Worm (Caenorhabditis elegans) whole organism, L3 larva: Measurements from ENCODE around the gene K07C11.8.
A peak's percentile ranks its signal among the peaks of the same experiment; 100 is the strongest.

Source experiments
- R02D3.7 ChIP-seq: fragments of 150-350 bp; optimal IDR thresholded peaks from 2 replicates; lab custom pipeline; 2014; ENCODE audit warnings: missing biosample characterization, missing genetic modification characterization
- ZK546.5 ChIP-seq: sonication (generic microtip); optimal IDR thresholded peaks from 2 replicates; lab custom pipeline; 2017; ENCODE audit warnings: missing biosample characterization, missing genetic modification characterization
- aly-2 ChIP-seq: fragments of 150-350 bp; optimal IDR thresholded peaks from 2 replicates; lab custom pipeline; 2014; ENCODE audit warnings: missing biosample characterization, missing genetic modification characterization
- ceh-16 ChIP-seq: sonication (generic microtip); optimal IDR thresholded peaks from 2 replicates; lab custom pipeline; 2017; ENCODE audit warnings: missing biosample characterization, missing genetic modification characterization
- ceh-28 ChIP-seq: fragments of 150-350 bp; optimal IDR thresholded peaks from 2 replicates; lab custom pipeline; 2014; ENCODE audit warnings: missing biosample characterization, missing genetic modification reagents, missing genetic modification characterization
- ceh-9 ChIP-seq: sonication (generic microtip); optimal IDR thresholded peaks from 2 replicates; lab custom pipeline; 2018; ENCODE audit warnings: missing biosample characterization, missing genetic modification characterization
- daf-12 ChIP-seq: fragments of 150-350 bp; optimal IDR thresholded peaks from 2 replicates; lab custom pipeline; 2014; ENCODE audit warnings: missing biosample characterization, missing genetic modification reagents, missing genetic modification characterization
- egl-27 ChIP-seq: sonication (generic microtip); optimal IDR thresholded peaks from 4 replicates; lab custom pipeline; 2017; ENCODE audit warnings: missing biosample characterization, missing genetic modification reagents, missing genetic modification characterization
- egl-5 ChIP-seq: fragments of 150-350 bp; optimal IDR thresholded peaks from 2 replicates; lab custom pipeline; 2017; ENCODE audit warnings: missing biosample characterization, missing genetic modification reagents, missing genetic modification characterization, inconsistent platforms
- elt-1 ChIP-seq: fragments of 150-350 bp; optimal IDR thresholded peaks from 2 replicates; lab custom pipeline; 2014; ENCODE audit warnings: missing biosample characterization, missing genetic modification characterization
- elt-2 ChIP-seq: sonication (generic microtip); optimal IDR thresholded peaks from 2 replicates; lab custom pipeline; 2016; ENCODE audit warnings: missing genetic modification reagents, mild to moderate bottlenecking, missing genetic modification characterization, missing compliant biosample characterization
- elt-3 ChIP-seq, 3 experiments: fragments of 150-350 bp in 1 of 3; sonication (generic microtip) in 2 of 3; optimal IDR thresholded peaks; 2 replicates in 2 of 3; 4 replicates in 1 of 3; lab custom pipeline; 2014 to 2017; ENCODE audit warnings: missing biosample characterization in 3 of 3, missing genetic modification characterization in 3 of 3
- eor-1 ChIP-seq, 2 experiments: fragments of 150-350 bp; optimal IDR thresholded peaks; 2 replicates each; lab custom pipeline; 2014 to 2018; ENCODE audit warnings: missing biosample characterization in 2 of 2, missing genetic modification characterization in 2 of 2
- fkh-10 ChIP-seq: sonication (generic microtip); optimal IDR thresholded peaks from 2 replicates; lab custom pipeline; 2017; ENCODE audit warnings: missing biosample characterization, missing genetic modification reagents, missing genetic modification characterization
- fkh-2 ChIP-seq: fragments of 150-350 bp; optimal IDR thresholded peaks from 2 replicates; lab custom pipeline; 2014; ENCODE audit warnings: missing biosample characterization, missing genetic modification reagents, missing genetic modification characterization
- fos-1 ChIP-seq: fragments of 150-350 bp; optimal IDR thresholded peaks from 2 replicates; lab custom pipeline; 2014; ENCODE audit warnings: missing biosample characterization, missing genetic modification characterization
- hmg-11 ChIP-seq: sonication (generic microtip); optimal IDR thresholded peaks from 2 replicates; lab custom pipeline; 2016; ENCODE audit warnings: missing genetic modification characterization, missing compliant biosample characterization
- jun-1 ChIP-seq: fragments of 150-350 bp; optimal IDR thresholded peaks from 2 replicates; lab custom pipeline; 2014; ENCODE audit warnings: missing biosample characterization, missing genetic modification reagents, missing genetic modification characterization
- lin-15B ChIP-seq: fragments of 150-350 bp; optimal IDR thresholded peaks from 2 replicates; lab custom pipeline; 2014; ENCODE audit warnings: missing biosample characterization, missing genetic modification characterization
- lin-39 ChIP-seq: fragments of 150-350 bp; optimal IDR thresholded peaks from 2 replicates; lab custom pipeline; 2018; ENCODE audit warnings: missing biosample characterization, missing genetic modification reagents, missing genetic modification characterization
- lsy-12 ChIP-seq: sonication (generic microtip); optimal IDR thresholded peaks from 2 replicates; lab custom pipeline; 2016; ENCODE audit warnings: mild to moderate bottlenecking, missing genetic modification characterization, missing compliant biosample characterization
- mdl-1 ChIP-seq: fragments of 150-350 bp; optimal IDR thresholded peaks from 2 replicates; lab custom pipeline; 2014; ENCODE audit warnings: missing biosample characterization, missing genetic modification characterization
- nfya-1 ChIP-seq: sonication (generic microtip); optimal IDR thresholded peaks from 2 replicates; lab custom pipeline; 2017; ENCODE audit warnings: missing genetic modification characterization, mild to moderate bottlenecking, missing compliant biosample characterization, antibody characterized with exemption, moderate library complexity; ENCODE audit not compliant: insufficient read depth
- nhr-11 ChIP-seq: fragments of 150-350 bp; optimal IDR thresholded peaks from 2 replicates; lab custom pipeline; 2014; ENCODE audit warnings: missing biosample characterization, missing genetic modification characterization
- nhr-12 ChIP-seq: fragments of 150-350 bp; optimal IDR thresholded peaks from 2 replicates; lab custom pipeline; 2014; ENCODE audit warnings: missing biosample characterization, missing genetic modification characterization
- nhr-23 ChIP-seq: fragments of 150-350 bp; optimal IDR thresholded peaks from 2 replicates; lab custom pipeline; 2014; ENCODE audit warnings: missing biosample characterization, missing genetic modification reagents, missing genetic modification characterization
- nhr-237 ChIP-seq: fragments of 150-350 bp; optimal IDR thresholded peaks from 2 replicates; lab custom pipeline; 2014; ENCODE audit warnings: missing biosample characterization, missing genetic modification characterization
- nhr-25 ChIP-seq: sonication (generic microtip); optimal IDR thresholded peaks from 2 replicates; lab custom pipeline; 2017; ENCODE audit warnings: missing biosample characterization, missing genetic modification characterization
- nhr-28 ChIP-seq: fragments of 150-350 bp; optimal IDR thresholded peaks from 2 replicates; lab custom pipeline; 2014; ENCODE audit warnings: missing biosample characterization, missing genetic modification characterization
- nhr-43 ChIP-seq: sonication (generic microtip); optimal IDR thresholded peaks from 2 replicates; lab custom pipeline; 2016; ENCODE audit warnings: mild to moderate bottlenecking, missing genetic modification characterization, missing compliant biosample characterization; ENCODE audit not compliant: poor library complexity, severe bottlenecking
- nhr-67 ChIP-seq: fragments of 150-350 bp; optimal IDR thresholded peaks from 2 replicates; lab custom pipeline; 2014; ENCODE audit warnings: missing biosample characterization, missing genetic modification characterization
- nhr-76 ChIP-seq: fragments of 150-350 bp; sonication (generic microtip); optimal IDR thresholded peaks from 5 replicates; lab custom pipeline; 2014; ENCODE audit warnings: missing biosample characterization, missing genetic modification characterization
- nhr-77 ChIP-seq: fragments of 150-350 bp; optimal IDR thresholded peaks from 2 replicates; lab custom pipeline; 2014; ENCODE audit warnings: missing biosample characterization, missing genetic modification characterization
- pha-4 ChIP-seq: fragments of 150-350 bp; optimal IDR thresholded peaks from 2 replicates; lab custom pipeline; 2014; ENCODE audit warnings: missing biosample characterization, missing genetic modification reagents, missing genetic modification characterization
- pqm-1 ChIP-seq: fragments of 150-350 bp; optimal IDR thresholded peaks from 2 replicates; lab custom pipeline; 2017; ENCODE audit warnings: missing biosample characterization, missing genetic modification characterization, inconsistent platforms
- sea-2 ChIP-seq: fragments of 150-350 bp; sonication (generic microtip); optimal IDR thresholded peaks from 4 replicates; lab custom pipeline; 2014; ENCODE audit warnings: missing biosample characterization, missing genetic modification reagents, missing genetic modification characterization
- skn-1 ChIP-seq: fragments of 150-350 bp; optimal IDR thresholded peaks from 2 replicates; lab custom pipeline; 2014; ENCODE audit warnings: missing biosample characterization, missing genetic modification characterization
- snpc-4 ChIP-seq: fragments of 150-350 bp; optimal IDR thresholded peaks from 2 replicates; lab custom pipeline; 2014; ENCODE audit warnings: missing biosample characterization, missing genetic modification characterization
- unc-39 ChIP-seq: sonication (generic microtip); optimal IDR thresholded peaks from 4 replicates; lab custom pipeline; 2017; ENCODE audit warnings: missing biosample characterization, missing genetic modification characterization
- unc-62 ChIP-seq: fragments of 150-350 bp; sonication (generic microtip); optimal IDR thresholded peaks from 4 replicates; lab custom pipeline; 2014; ENCODE audit warnings: missing biosample characterization, missing genetic modification reagents, missing genetic modification characterization
- zag-1 ChIP-seq: fragments of 150-350 bp; optimal IDR thresholded peaks from 2 replicates; lab custom pipeline; 2014; ENCODE audit warnings: missing biosample characterization, missing genetic modification characterization
- ztf-11 ChIP-seq: fragments of 150-350 bp; optimal IDR thresholded peaks from 2 replicates; lab custom pipeline; 2014; ENCODE audit warnings: missing biosample characterization, missing genetic modification characterization
- ztf-4 ChIP-seq: fragments of 150-350 bp; optimal IDR thresholded peaks from 2 replicates; lab custom pipeline; 2014; ENCODE audit warnings: missing biosample characterization, missing genetic modification characterization

The K07C11.8 gene

DNA sequence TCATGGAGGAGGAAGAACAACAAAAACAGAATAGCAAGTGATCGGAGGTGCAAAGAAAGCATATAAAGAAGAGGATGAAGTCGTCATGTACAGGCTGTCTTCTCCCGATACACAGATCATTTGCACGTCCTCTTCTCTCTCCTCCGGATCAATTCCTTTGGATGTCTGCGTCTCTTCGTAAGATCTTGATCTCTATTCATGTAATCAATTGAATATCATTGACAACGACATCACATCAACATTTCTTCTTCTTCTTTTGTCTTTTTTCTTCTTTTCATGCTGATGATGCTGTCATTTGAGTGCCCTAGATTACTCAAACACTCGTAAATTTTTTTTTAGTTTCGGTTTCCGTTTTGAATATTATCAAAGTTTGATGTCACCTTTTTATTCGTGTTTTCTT is 20.6 kb upstream of the K07C11.8 start, which contains the start of gene rol-3:
Gene rol-3 (minus strand): TSS at position 120 of the 400 bp plus-strand sequence.
- TF ChIP-seq nhr-12 (tag; lab: Kevin White, UChicago) (no peak), ceh-16 (tag; lab: Kevin White, UChicago) (no peak), ztf-4 (tag; lab: Kevin White, UChicago) (no peak), aly-2 (tag; lab: Kevin White, UChicago) (no peak), eor-1 (tag; optimal IDR thresholded peaks at IDR 0.05; lab: Kevin White, UChicago) (no peak), lsy-12 (no peak), pha-4 (tag; lab: Kevin White, UChicago) (no peak), nhr-23 (tag; lab: Kevin White, UChicago) (peak; percentile 62), ceh-28 (tag; lab: Kevin White, UChicago) (peak; percentile 73), ceh-9 (no peak)

DNA sequence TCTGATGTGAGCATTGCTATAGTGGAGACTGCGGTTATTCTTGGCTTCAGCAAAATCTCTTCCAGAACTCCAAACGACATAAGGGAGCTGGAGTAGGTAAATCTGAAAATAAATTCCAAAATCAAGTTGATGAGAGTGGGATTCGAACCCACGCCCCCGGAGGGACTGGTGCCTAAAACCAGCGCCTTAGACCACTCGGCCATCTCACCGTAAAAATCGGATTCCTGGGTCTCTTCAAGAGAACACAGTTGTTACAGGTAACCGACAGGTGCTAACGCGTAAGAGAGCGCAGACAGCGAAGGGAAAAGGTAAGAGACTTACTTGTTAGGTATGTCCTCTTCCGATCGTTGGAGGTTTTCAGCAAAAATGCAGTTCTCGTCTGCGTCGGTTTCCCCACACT is 17.6 kb upstream of the K07C11.8 start:
- peak; percentile 20 for TF ChIP-seq elt-2 (tag; lab: Kevin White, UChicago)
- TF ChIP-seq unc-62, result no peak
- TF ChIP-seq nhr-11 (tag; lab: Kevin White, UChicago), result no peak
- TF ChIP-seq pqm-1 (tag; lab: Kevin White, UChicago), result peak; percentile 40
- peak; percentile 2 for TF ChIP-seq lin-39
- TF ChIP-seq nhr-25 (tag; lab: Kevin White, UChicago), result peak; percentile 53
- TF ChIP-seq ceh-16 (tag; lab: Kevin White, UChicago), result no peak
- peak; percentile 41 for TF ChIP-seq lsy-12
- TF ChIP-seq nhr-23 (tag; lab: Kevin White, UChicago), result peak; percentile 39
- peak; percentile 36 for TF ChIP-seq nfya-1 (tag; lab: Kevin White, UChicago)
- TF ChIP-seq snpc-4, result peak; percentile 29

DNA sequence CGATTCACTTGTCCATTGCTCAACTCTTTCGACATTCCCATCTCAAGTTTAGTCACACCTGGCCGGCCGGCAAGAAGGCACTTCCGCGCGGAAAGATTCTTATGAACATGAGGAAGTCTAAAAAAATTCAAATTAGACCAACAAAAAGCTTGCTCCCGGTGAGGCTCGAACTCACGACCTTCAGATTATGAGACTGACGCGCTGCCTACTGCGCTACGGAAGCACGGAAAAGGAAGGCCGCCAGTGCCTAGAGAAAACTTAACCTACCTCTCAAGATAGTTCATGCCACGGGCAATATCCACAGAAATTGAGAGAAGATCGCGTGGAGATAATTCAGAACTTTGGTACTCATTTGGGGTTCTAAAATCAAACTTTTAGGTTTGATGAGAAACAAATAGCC is 12.4 kb upstream of the K07C11.8 start:
- peak; percentile 62 for TF ChIP-seq snpc-4
- no peak for TF ChIP-seq nhr-11 (tag; lab: Kevin White, UChicago)
- TF ChIP-seq unc-62, result no peak
- TF ChIP-seq nfya-1 (tag; lab: Kevin White, UChicago), result peak; percentile 25
- TF ChIP-seq elt-2 (tag; lab: Kevin White, UChicago), result peak; percentile 1
- no peak for TF ChIP-seq ztf-4 (tag; lab: Kevin White, UChicago)
- TF ChIP-seq nhr-23 (tag; lab: Kevin White, UChicago), result no peak

DNA sequence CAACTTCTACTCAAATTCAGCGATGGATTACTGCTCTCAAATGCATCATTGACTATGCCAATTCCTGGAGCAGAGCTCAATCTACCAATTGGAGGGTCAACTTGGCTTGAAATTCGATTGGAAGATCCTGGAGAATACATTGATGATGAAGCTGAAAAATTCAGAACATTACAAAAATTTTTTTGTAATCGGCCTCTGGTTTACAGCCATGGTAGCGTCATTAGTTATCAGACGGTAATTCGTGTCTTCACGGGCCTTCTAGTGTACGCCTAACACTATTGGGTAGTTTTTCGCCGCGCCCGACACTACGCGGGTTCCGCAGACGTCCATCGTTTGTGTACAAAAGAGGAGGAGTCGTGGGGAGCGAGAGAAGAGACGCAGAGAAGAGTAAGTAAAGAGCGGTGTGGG is 11.0 kb upstream of the K07C11.8 start:
- TF ChIP-seq elt-3 (tag; optimal IDR thresholded peaks at IDR 0.05; lab: Kevin White, UChicago) (peak in 1 of 3 experiments; percentile 40), eor-1 (tag; optimal IDR thresholded peaks at IDR 0.05; lab: Kevin White, UChicago) (no peak), nhr-11 (tag; lab: Kevin White, UChicago) (no peak), nhr-43 (tag; lab: Kevin White, UChicago) (peak; percentile 81), unc-62 (no peak), nhr-77 (tag; lab: Kevin White, UChicago) (peak; percentile 45), R02D3.7 (tag; lab: Kevin White, UChicago) (peak; percentile 73), ztf-4 (tag; lab: Kevin White, UChicago) (no peak), nhr-28 (tag; lab: Kevin White, UChicago) (no peak), lin-15B (tag; lab: Kevin White, UChicago) (peak; percentile 49), nhr-23 (tag; lab: Kevin White, UChicago) (peak; percentile 91), elt-1 (tag; lab: Kevin White, UChicago) (no peak), lsy-12 (peak; percentile 58), mdl-1 (no peak), ztf-11 (no peak), pha-4 (tag; lab: Kevin White, UChicago) (peak; percentile 86), daf-12 (tag; lab: Kevin White, UChicago) (no peak), fkh-2 (no peak), egl-27 (tag; lab: Kevin White, UChicago) (peak; percentile 66), ceh-9 (no peak), nfya-1 (tag; lab: Kevin White, UChicago) (peak; percentile 82), hmg-11 (tag; lab: Kevin White, UChicago) (peak; percentile 80), elt-2 (tag; lab: Kevin White, UChicago) (peak; percentile 70), ceh-16 (tag; lab: Kevin White, UChicago) (no peak), sea-2 (GFP tag; lab: Kevin White, UChicago) (no peak), lin-39 (peak; percentile 69), snpc-4 (peak; percentile 99), nhr-237 (tag; lab: Kevin White, UChicago) (no peak), nhr-76 (tag; lab: Kevin White, UChicago) (no peak), nhr-67 (tag; lab: Kevin White, UChicago) (no peak), jun-1 (tag; lab: Kevin White, UChicago) (no peak), fos-1 (tag; lab: Kevin White, UChicago) (no peak), unc-39 (no peak), ceh-28 (tag; lab: Kevin White, UChicago) (peak; percentile 59), fkh-10 (no peak), pqm-1 (tag; lab: Kevin White, UChicago) (peak; percentile 77), aly-2 (tag; lab: Kevin White, UChicago) (peak; percentile 91), zag-1 (peak; percentile 3), nhr-12 (tag; lab: Kevin White, UChicago) (no peak), skn-1 (tag; lab: Kevin White, UChicago) (no peak), ZK546.5 (tag; lab: Kevin White, UChicago) (no peak), egl-5 (tag; lab: Kevin White, UChicago) (no peak)
